Worm (Caenorhabditis elegans) whole organism, young adult: ENCODE results near the gene arf-1.
A peak's percentile ranks its signal among the peaks of the same experiment; 100 is the strongest.

Source experiments
- B0336.3 ChIP-seq: fragments of 200-800 bp; sonication (Bioruptor generic); IDR thresholded peaks from 2 replicates; pipeline ENCODE4 v1.3.6; 2022; ENCODE audit warnings: missing genetic modification characterization, missing compliant biosample characterization
- F10E7.11 ChIP-seq: sonication (generic microtip); optimal IDR thresholded peaks from 2 replicates; lab custom pipeline; 2017; ENCODE audit warnings: mild to moderate bottlenecking, missing genetic modification characterization, moderate library complexity, missing compliant biosample characterization
- F23B12.7 ChIP-seq: sonication (generic microtip); optimal IDR thresholded peaks from 2 replicates; lab custom pipeline; 2017; ENCODE audit warnings: missing genetic modification characterization, mild to moderate bottlenecking, missing compliant biosample characterization, antibody characterized with exemption, moderate library complexity; ENCODE audit not compliant: insufficient read depth
- F39B2.1 ChIP-seq: fragments of 200-800 bp; sonication (Bioruptor generic); IDR thresholded peaks from 2 replicates; pipeline ENCODE4 v1.3.6; 2022; ENCODE audit warnings: missing genetic modification reagents, missing genetic modification characterization, missing compliant biosample characterization
- F52B5.7 ChIP-seq: sonication (generic microtip); optimal IDR thresholded peaks from 2 replicates; lab custom pipeline; 2016; ENCODE audit warnings: mild to moderate bottlenecking, missing genetic modification characterization, missing compliant biosample characterization
- T07F8.4 ChIP-seq: sonication (generic microtip); optimal IDR thresholded peaks from 2 replicates; lab custom pipeline; 2016; ENCODE audit warnings: mild to moderate bottlenecking, missing genetic modification characterization, moderate library complexity, missing compliant biosample characterization
- T26A5.8 ChIP-seq: sonication (generic microtip); optimal IDR thresholded peaks from 2 replicates; lab custom pipeline; 2016; ENCODE audit warnings: missing genetic modification characterization, missing compliant biosample characterization
- Y56A3A.18 ChIP-seq: fragments of 200-800 bp; sonication (Bioruptor generic); IDR thresholded peaks from 2 replicates; pipeline ENCODE4 v1.3.6; 2022; ENCODE audit warnings: missing genetic modification reagents, missing genetic modification characterization, missing compliant biosample characterization
- Y67H2A.10 ChIP-seq: fragments of 200-800 bp; sonication (Bioruptor generic); conservative IDR thresholded peaks from 2 replicates; pipeline ENCODE4 v1.3.6; 2022; ENCODE audit warnings: missing genetic modification reagents, missing genetic modification characterization, missing compliant biosample characterization
- Y79H2A.3 ChIP-seq: fragments of 200-800 bp; sonication (Bioruptor generic); conservative IDR thresholded peaks from 2 replicates; pipeline ENCODE4 v1.3.6; 2022; ENCODE audit warnings: missing genetic modification reagents, missing genetic modification characterization, missing compliant biosample characterization
- ceh-100 ChIP-seq: fragments of 200-800 bp; sonication (Bioruptor generic); IDR thresholded peaks from 2 replicates; pipeline ENCODE4 v1.3.6; 2022; ENCODE audit warnings: missing genetic modification reagents, missing genetic modification characterization, missing compliant biosample characterization
- ceh-91 ChIP-seq: fragments of 200-800 bp; sonication (Bioruptor generic); IDR thresholded peaks from 2 replicates; pipeline ENCODE4 v1.3.6; 2022; ENCODE audit warnings: missing genetic modification reagents, missing genetic modification characterization, missing compliant biosample characterization
- chd-7 ChIP-seq: sonication (generic microtip); optimal IDR thresholded peaks from 2 replicates; lab custom pipeline; 2016; ENCODE audit warnings: mild to moderate bottlenecking, missing genetic modification characterization, moderate library complexity, missing compliant biosample characterization
- die-1 ChIP-seq: sonication (generic microtip); optimal IDR thresholded peaks from 2 replicates; lab custom pipeline; 2016; ENCODE audit warnings: missing genotype, mild to moderate bottlenecking, missing genetic modification characterization, missing compliant biosample characterization
- dox-1 ChIP-seq: fragments of 200-800 bp; sonication (Bioruptor generic); IDR thresholded peaks from 2 replicates; pipeline ENCODE4 v1.3.6; 2022; ENCODE audit warnings: missing genetic modification reagents, missing genetic modification characterization, missing compliant biosample characterization
- egl-18 ChIP-seq: fragments of 200-800 bp; sonication (Bioruptor generic); IDR thresholded peaks from 2 replicates; pipeline ENCODE4 v1.3.6; 2022; ENCODE audit warnings: missing genetic modification reagents, missing genetic modification characterization, missing compliant biosample characterization
- egrh-3 ChIP-seq: fragments of 200-800 bp; sonication (Bioruptor generic); IDR thresholded peaks from 2 replicates; pipeline ENCODE4 v1.3.6; 2022; ENCODE audit warnings: missing genetic modification reagents, missing genetic modification characterization, missing compliant biosample characterization
- him-1 ChIP-seq: sonication (generic microtip); optimal IDR thresholded peaks from 2 replicates; lab custom pipeline; 2016; ENCODE audit warnings: missing genotype, missing genetic modification reagents, missing genetic modification characterization, missing compliant biosample characterization
- hrde-1 ChIP-seq: sonication (generic microtip); optimal IDR thresholded peaks from 2 replicates; lab custom pipeline; 2016; ENCODE audit warnings: missing genetic modification characterization, mild to moderate bottlenecking, missing compliant biosample characterization, moderate library complexity, missing genotype, missing genetic modification reagents, borderline replicate concordance
- hsf-1 ChIP-seq: fragments of 200-800 bp; sonication (Bioruptor generic); IDR thresholded peaks from 2 replicates; pipeline ENCODE4 v1.3.6; 2022; ENCODE audit warnings: missing genetic modification reagents, missing genetic modification characterization, missing compliant biosample characterization
- let-607 ChIP-seq, 2 experiments: fragments of 200-800 bp in 1 of 2; sonication (Bioruptor generic) in 1 of 2; sonication (generic microtip) in 1 of 2; optimal IDR thresholded peaks; 2 replicates each; lab custom pipeline; 2016 to 2018; ENCODE audit warnings: mild to moderate bottlenecking in 2 of 2, missing compliant biosample characterization in 2 of 2, missing genetic modification characterization in 2 of 2, moderate library complexity in 2 of 2, missing genotype in 1 of 2
- lin-35 ChIP-seq, 3 experiments: fragments of 150-350 bp in 2 of 3; sonication (generic microtip) in 1 of 3; optimal IDR thresholded peaks; 2 replicates each; lab custom pipeline; 2014 to 2018; ENCODE audit warnings: missing biosample characterization in 3 of 3, missing genetic modification characterization in 3 of 3, missing genetic modification reagents in 3 of 3
- lsl-1 ChIP-seq: fragments of 200-800 bp; sonication (Bioruptor generic); optimal IDR thresholded peaks from 2 replicates; lab custom pipeline; 2018; ENCODE audit warnings: mild to moderate bottlenecking, missing genetic modification characterization, moderate library complexity, missing compliant biosample characterization
- madf-10 ChIP-seq: sonication (generic microtip); optimal IDR thresholded peaks from 2 replicates; lab custom pipeline; 2016; ENCODE audit warnings: mild to moderate bottlenecking, missing genetic modification characterization, missing compliant biosample characterization
- madf-6 ChIP-seq: fragments of 200-800 bp; sonication (Bioruptor generic); IDR thresholded peaks from 2 replicates; pipeline ENCODE4 v1.3.6; 2022; ENCODE audit warnings: missing genetic modification reagents, missing genetic modification characterization, missing compliant biosample characterization
- mes-4 ChIP-seq: sonication (generic microtip); optimal IDR thresholded peaks from 2 replicates; lab custom pipeline; 2016; ENCODE audit warnings: missing genotype, missing genetic modification characterization, missing compliant biosample characterization
- nfyb-1 ChIP-seq: fragments of 200-800 bp; sonication (Bioruptor generic); IDR thresholded peaks from 2 replicates; pipeline ENCODE4 v1.3.6; 2022; ENCODE audit warnings: missing genetic modification reagents, missing genetic modification characterization, missing compliant biosample characterization
- nhr-179 ChIP-seq: sonication (generic microtip); optimal IDR thresholded peaks from 2 replicates; lab custom pipeline; 2016; ENCODE audit warnings: mild to moderate bottlenecking, missing genetic modification characterization, missing compliant biosample characterization
- nhr-80 ChIP-seq: sonication (generic microtip); optimal IDR thresholded peaks from 2 replicates; lab custom pipeline; 2016; ENCODE audit warnings: missing genetic modification characterization, missing compliant biosample characterization
- rcor-1 ChIP-seq: fragments of 200-800 bp; sonication (Bioruptor generic); IDR thresholded peaks from 2 replicates; pipeline ENCODE4 v1.3.6; 2022; ENCODE audit warnings: missing genetic modification reagents, missing genetic modification characterization, missing compliant biosample characterization
- repo-1 ChIP-seq: sonication (generic microtip); optimal IDR thresholded peaks from 2 replicates; lab custom pipeline; 2017; ENCODE audit warnings: mild to moderate bottlenecking, missing genetic modification characterization, missing compliant biosample characterization
- rpc-1 ChIP-seq, 2 experiments: fragments of 150-350 bp in 1 of 2; sonication (generic microtip) in 1 of 2; optimal IDR thresholded peaks; 2 replicates each; lab custom pipeline; 2014 to 2018; ENCODE audit warnings: missing biosample characterization in 1 of 2, missing genetic modification characterization in 1 of 2, missing genetic modification reagents in 1 of 2, missing genotype in 1 of 2
- snpc-1.1 ChIP-seq: sonication (generic microtip); optimal IDR thresholded peaks from 2 replicates; lab custom pipeline; 2017; ENCODE audit warnings: missing genetic modification characterization, mild to moderate bottlenecking, missing compliant biosample characterization, antibody characterized with exemption, moderate library complexity, missing genotype, missing genetic modification reagents; ENCODE audit not compliant: insufficient read depth
- snpc-1.3 ChIP-seq: sonication (generic microtip); optimal IDR thresholded peaks from 2 replicates; lab custom pipeline; 2017; ENCODE audit warnings: missing genetic modification characterization, mild to moderate bottlenecking, missing compliant biosample characterization, antibody characterized with exemption, moderate library complexity, missing genotype, missing genetic modification reagents; ENCODE audit not compliant: insufficient read depth
- snpc-3.4 ChIP-seq: sonication (generic microtip); optimal IDR thresholded peaks from 2 replicates; lab custom pipeline; 2017; ENCODE audit warnings: missing genetic modification characterization, mild to moderate bottlenecking, missing compliant biosample characterization, antibody characterized with exemption, moderate library complexity, missing genotype, missing genetic modification reagents
- sptf-2 ChIP-seq: fragments of 200-800 bp; sonication (Bioruptor generic); optimal IDR thresholded peaks from 2 replicates; lab custom pipeline; 2018; ENCODE audit warnings: mild to moderate bottlenecking, missing genetic modification characterization, missing compliant biosample characterization
- tbp1 ChIP-seq: fragments of 200-800 bp; sonication (Bioruptor generic); optimal IDR thresholded peaks from 2 replicates; lab custom pipeline; 2018; ENCODE audit warnings: mild to moderate bottlenecking, missing genetic modification characterization, missing compliant biosample characterization
- tlf-1 ChIP-seq: fragments of 200-800 bp; sonication (Bioruptor generic); optimal IDR thresholded peaks from 2 replicates; lab custom pipeline; 2018; ENCODE audit warnings: mild to moderate bottlenecking, missing genetic modification characterization, missing compliant biosample characterization
- unc-62 ChIP-seq: fragments of 150-350 bp; optimal IDR thresholded peaks from 2 replicates; lab custom pipeline; 2014; ENCODE audit warnings: missing biosample characterization, missing genetic modification reagents, missing genetic modification characterization
- xnd-1 ChIP-seq: sonication (generic microtip); optimal IDR thresholded peaks from 2 replicates; lab custom pipeline; 2016; ENCODE audit warnings: missing genotype, missing genetic modification reagents, missing genetic modification characterization, missing compliant biosample characterization
- zfh-2 ChIP-seq: fragments of 200-800 bp; sonication (Bioruptor generic); conservative IDR thresholded peaks from 2 replicates; pipeline ENCODE4 v1.3.6; 2022; ENCODE audit warnings: missing genetic modification reagents, missing genetic modification characterization, missing compliant biosample characterization
- ztf-25 ChIP-seq: fragments of 200-800 bp; sonication (Bioruptor generic); IDR thresholded peaks from 2 replicates; pipeline ENCODE4 v1.3.6; 2022; ENCODE audit warnings: missing genetic modification reagents, missing genetic modification characterization, missing compliant biosample characterization
- ztf-3 ChIP-seq: fragments of 200-800 bp; sonication (Bioruptor generic); optimal IDR thresholded peaks from 2 replicates; lab custom pipeline; 2018; ENCODE audit warnings: mild to moderate bottlenecking, missing genetic modification characterization, missing compliant biosample characterization

Gene arf-1

ce11 chrIII:5678935-5679334 lies 35.8 kb upstream of the arf-1 start, which contains the start of the genes ska-3 and rps-12 (continued):
- TF ChIP-seq B0336.3 (GFP tag; lab: Robert Waterston, UW) (peak; percentile 80), ztf-25 (no peak), hsf-1 (GFP tag; lab: Robert Waterston, UW) (peak; percentile 82), F23B12.7 (tag; lab: Kevin White, UChicago) (peak; percentile 98), ceh-100 (GFP tag; lab: Robert Waterston, UW) (peak; percentile 83), F10E7.11 (tag; lab: Kevin White, UChicago) (no peak), madf-6 (GFP tag; lab: Robert Waterston, UW) (peak; percentile 95), Y79H2A.3 (peak; percentile 69), nfyb-1 (GFP tag; lab: Robert Waterston, UW) (peak; percentile 96), snpc-1.1 (tag; lab: Kevin White, UChicago) (peak; percentile 78), ztf-3 (GFP tag; lab: Kevin White, UChicago) (peak; percentile 22), die-1 (tag; lab: Kevin White, UChicago) (no peak), repo-1 (tag; lab: Kevin White, UChicago) (peak; percentile 90), snpc-1.3 (tag; lab: Kevin White, UChicago) (peak; percentile 88), lin-35 (GFP tag; optimal IDR thresholded peaks at IDR 0.05; lab: Kevin White, UChicago) (peak; percentile 48 to 99 (median 88)), dox-1 (GFP tag; lab: Robert Waterston, UW) (peak; percentile 97), rcor-1 (GFP tag; lab: Robert Waterston, UW) (peak; percentile 96), mes-4 (no peak), let-607 (tag; optimal IDR thresholded peaks at IDR 0.05; lab: Kevin White, UChicago) (peak; percentile 75 to 89), egrh-3 (peak; percentile 42; the same call in 1 of the 2 replicates), lsl-1 (GFP tag; lab: Kevin White, UChicago) (peak; percentile 82), him-1 (tag; lab: Kevin White, UChicago) (peak; percentile 84), F52B5.7 (tag; lab: Kevin White, UChicago) (peak; percentile 66), madf-10 (tag; lab: Kevin White, UChicago) (peak; percentile 88), tlf-1 (GFP tag; lab: Kevin White, UChicago) (peak; percentile 96), xnd-1 (tag; lab: Kevin White, UChicago) (peak; percentile 73), tbp1 (GFP tag; lab: Kevin White, UChicago) (peak; percentile 78), ceh-91 (GFP tag; lab: Robert Waterston, UW) (peak; percentile 87), rpc-1 (optimal IDR thresholded peaks at IDR 0.05; lab: Kevin White, UChicago) (peak; percentile 17), rpc-1 (tag; optimal IDR thresholded peaks at IDR 0.05; lab: Kevin White, UChicago) (peak; percentile 0), zfh-2 (GFP tag; lab: Robert Waterston, UW) (no peak), unc-62 (GFP tag; lab: Kevin White, UChicago) (peak; percentile 4), hrde-1 (tag; lab: Kevin White, UChicago) (peak; percentile 57), chd-7 (tag; lab: Kevin White, UChicago) (peak; percentile 82), nhr-80 (tag; lab: Kevin White, UChicago) (peak; percentile 83), sptf-2 (GFP tag; lab: Kevin White, UChicago) (no peak), snpc-3.4 (tag; lab: Kevin White, UChicago) (peak; percentile 93), T26A5.8 (tag; lab: Kevin White, UChicago) (no peak), F39B2.1 (GFP tag; lab: Robert Waterston, UW) (0 out of 2 replicates have a peak, but pooled peaks have one; percentile 55), T07F8.4 (tag; lab: Kevin White, UChicago) (no peak), Y56A3A.18 (peak; percentile 51; the same call in 1 of the 2 replicates), egl-18 (GFP tag; lab: Robert Waterston, UW) (peak; percentile 89), Y67H2A.10 (GFP tag; lab: Robert Waterston, UW) (peak; percentile 82), nhr-179 (tag; lab: Kevin White, UChicago) (no peak)
